Worm (Caenorhabditis elegans) whole organism, late embryonic: ENCODE results near the gene R07B7.8.
"Not testable (repeated sequence)": the region's sequence is repeated elsewhere in the genome, so short reads cannot be mapped to it uniquely, and the experiment has no call there.

Experiments
- C38D4.7 ChIP-seq: fragments of 200-800 bp; sonication (Bioruptor generic); optimal IDR thresholded peaks from 2 replicates; lab custom pipeline; 2018; ENCODE audit warnings: mild to moderate bottlenecking, missing genetic modification characterization, moderate library complexity, missing compliant biosample characterization
- K02D7.2 ChIP-seq: sonication (generic microtip); optimal IDR thresholded peaks from 2 replicates; lab custom pipeline; 2017; ENCODE audit warnings: mild to moderate bottlenecking, missing genetic modification characterization, missing compliant biosample characterization
- T23F11.4 ChIP-seq: fragments of 200-800 bp; sonication (Bioruptor generic); optimal IDR thresholded peaks from 2 replicates; lab custom pipeline; 2018; ENCODE audit warnings: mild to moderate bottlenecking, missing genetic modification characterization, missing compliant biosample characterization
- ceh-18 ChIP-seq: sonication (generic microtip); optimal IDR thresholded peaks from 2 replicates; lab custom pipeline; 2016; ENCODE audit warnings: missing genetic modification characterization, missing compliant biosample characterization
- ceh-2 ChIP-seq: sonication (generic microtip); optimal IDR thresholded peaks from 2 replicates; lab custom pipeline; 2016; ENCODE audit warnings: missing genotype, missing genetic modification characterization, missing compliant biosample characterization
- ceh-24 ChIP-seq: sonication (generic microtip); optimal IDR thresholded peaks from 2 replicates; lab custom pipeline; 2016; ENCODE audit warnings: mild to moderate bottlenecking, missing genetic modification characterization, missing compliant biosample characterization
- dmd-4 ChIP-seq: sonication (generic microtip); optimal IDR thresholded peaks from 2 replicates; lab custom pipeline; 2016; ENCODE audit warnings: borderline replicate concordance, missing genetic modification characterization, missing compliant biosample characterization
- elt-2 ChIP-seq: sonication (generic microtip); optimal IDR thresholded peaks from 2 replicates; lab custom pipeline; 2016; ENCODE audit warnings: missing genetic modification reagents, missing genetic modification characterization, missing compliant biosample characterization
- pat-9 ChIP-seq: fragments of 200-800 bp; sonication (Bioruptor generic); optimal IDR thresholded peaks from 2 replicates; lab custom pipeline; 2018; ENCODE audit warnings: mild to moderate bottlenecking, missing genetic modification characterization, moderate library complexity, missing compliant biosample characterization
- pax-1 ChIP-seq: fragments of 150-350 bp; optimal IDR thresholded peaks from 2 replicates; lab custom pipeline; 2014; ENCODE audit warnings: missing biosample characterization, missing genetic modification characterization
- rnt-1 ChIP-seq: sonication (generic microtip); optimal IDR thresholded peaks from 2 replicates; lab custom pipeline; 2016; ENCODE audit warnings: missing genetic modification characterization, missing compliant biosample characterization
- tbx-2 ChIP-seq: sonication (generic microtip); optimal IDR thresholded peaks from 2 replicates; lab custom pipeline; 2016; ENCODE audit warnings: missing genetic modification characterization, missing compliant biosample characterization
- unc-55 ChIP-seq: sonication (generic microtip); optimal IDR thresholded peaks from 2 replicates; lab custom pipeline; 2017; ENCODE audit warnings: missing biosample characterization, missing genetic modification reagents, missing genetic modification characterization
- zip-5 ChIP-seq: sonication (generic microtip); optimal IDR thresholded peaks from 2 replicates; lab custom pipeline; 2016; ENCODE audit warnings: missing genetic modification characterization, missing compliant biosample characterization

DNA sequence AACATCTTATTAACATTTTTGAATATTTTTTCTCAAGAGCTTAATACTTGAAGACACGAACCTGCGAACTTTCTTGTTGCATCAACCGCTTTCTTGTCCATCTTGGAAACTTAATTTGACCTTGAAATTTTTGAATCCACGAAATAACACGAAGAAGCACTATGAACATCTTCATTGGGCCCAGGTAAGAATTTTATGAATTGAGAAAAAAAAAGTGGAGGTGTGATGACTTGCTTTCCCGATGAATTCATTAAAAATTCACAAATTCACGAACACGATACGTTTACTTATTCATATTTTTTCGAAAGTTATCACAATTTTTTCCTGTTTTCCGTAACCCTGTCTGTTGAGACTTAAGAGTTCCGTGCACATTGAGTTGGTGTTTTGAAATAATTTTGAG, 46.6 kb upstream of the R07B7.8 start, which contains the start of gene C27A7.6:
- TF ChIP-seq dmd-4 (tag; lab: Kevin White, UChicago); T23F11.4 (GFP tag; lab: Kevin White, UChicago); zip-5; rnt-1 (tag; lab: Kevin White, UChicago); pat-9; ceh-18 (tag; lab: Kevin White, UChicago); ceh-24 (tag; lab: Kevin White, UChicago); K02D7.2 (tag; lab: Kevin White, UChicago); tbx-2 (tag; lab: Kevin White, UChicago); elt-2 (tag; lab: Kevin White, UChicago); unc-55; C38D4.7; ceh-2 (tag; lab: Kevin White, UChicago); pax-1: not testable (repeated sequence)
